Worm (Caenorhabditis elegans) whole organism, young adult: ENCODE results near the gene Y55B1BR.8.

Experiments used
- B0336.3 ChIP-seq: fragments of 200-800 bp; sonication (Bioruptor generic); IDR thresholded peaks from 2 replicates; pipeline ENCODE4 v1.3.6; 2022; ENCODE audit warnings: missing genetic modification characterization, missing compliant biosample characterization
- C06A6.2 ChIP-seq: fragments of 200-800 bp; sonication (Bioruptor generic); conservative IDR thresholded peaks from 2 replicates; pipeline ENCODE4 v1.3.6; 2022; ENCODE audit warnings: missing genetic modification characterization, missing compliant biosample characterization
- D2030.7 ChIP-seq: fragments of 200-800 bp; sonication (Bioruptor generic); IDR thresholded peaks from 2 replicates; pipeline ENCODE4 v1.3.6; 2022; ENCODE audit warnings: missing genetic modification reagents, missing genetic modification characterization, missing compliant biosample characterization
- F22D6.2 ChIP-seq: sonication (generic microtip); optimal IDR thresholded peaks from 2 replicates; lab custom pipeline; 2016; ENCODE audit warnings: mild to moderate bottlenecking, missing genetic modification characterization, missing compliant biosample characterization
- F37B4.10 ChIP-seq: fragments of 200-800 bp; sonication (Bioruptor generic); IDR thresholded peaks from 2 replicates; pipeline ENCODE4 v1.3.6; 2022; ENCODE audit warnings: missing genetic modification characterization, missing compliant biosample characterization
- F55B11.4 ChIP-seq: sonication (generic microtip); optimal IDR thresholded peaks from 2 replicates; lab custom pipeline; 2016; ENCODE audit warnings: missing compliant biosample characterization, missing genetic modification characterization, borderline replicate concordance; ENCODE audit not compliant: insufficient read depth
- F57C9.4 ChIP-seq: sonication (generic microtip); optimal IDR thresholded peaks from 2 replicates; lab custom pipeline; 2017; ENCODE audit warnings: mild to moderate bottlenecking, missing genetic modification characterization, missing compliant biosample characterization
- K11D2.4 ChIP-seq: fragments of 200-800 bp; sonication (Bioruptor generic); IDR thresholded peaks from 2 replicates; pipeline ENCODE4 v1.3.6; 2022; ENCODE audit warnings: missing genetic modification reagents, missing genetic modification characterization, missing compliant biosample characterization
- K12H6.12 ChIP-seq: fragments of 200-800 bp; sonication (Bioruptor generic); optimal IDR thresholded peaks from 2 replicates; lab custom pipeline; 2018; ENCODE audit warnings: mild to moderate bottlenecking, missing genetic modification characterization, missing compliant biosample characterization
- Y53F4B.3 ChIP-seq: fragments of 200-800 bp; sonication (Bioruptor generic); IDR thresholded peaks from 2 replicates; pipeline ENCODE4 v1.3.6; 2022; ENCODE audit warnings: missing genetic modification reagents, missing genetic modification characterization, missing compliant biosample characterization
- Y53G8AR.9 ChIP-seq: fragments of 200-800 bp; sonication (Bioruptor generic); conservative IDR thresholded peaks from 2 replicates; pipeline ENCODE4 v1.3.6; 2022; ENCODE audit warnings: missing genetic modification reagents, missing genetic modification characterization, missing compliant biosample characterization
- aptf-2 ChIP-seq: fragments of 200-800 bp; sonication (Bioruptor generic); conservative IDR thresholded peaks from 2 replicates; pipeline ENCODE4 v1.3.6; 2022; ENCODE audit warnings: missing genetic modification reagents, missing genetic modification characterization, missing compliant biosample characterization
- cebp-2 ChIP-seq: fragments of 200-800 bp; sonication (Bioruptor generic); IDR thresholded peaks from 2 replicates; pipeline ENCODE4 v1.3.6; 2022; ENCODE audit warnings: missing genetic modification characterization, missing compliant biosample characterization
- ceh-100 ChIP-seq: fragments of 200-800 bp; sonication (Bioruptor generic); IDR thresholded peaks from 2 replicates; pipeline ENCODE4 v1.3.6; 2022; ENCODE audit warnings: missing genetic modification reagents, missing genetic modification characterization, missing compliant biosample characterization
- ceh-40 ChIP-seq: fragments of 200-800 bp; sonication (Bioruptor generic); IDR thresholded peaks from 2 replicates; pipeline ENCODE4 v1.3.6; 2022; ENCODE audit warnings: missing genetic modification characterization, missing compliant biosample characterization
- ceh-58 ChIP-seq: fragments of 200-800 bp; sonication (Bioruptor generic); IDR thresholded peaks from 2 replicates; pipeline ENCODE4 v1.3.6; 2022; ENCODE audit warnings: missing genetic modification characterization, missing compliant biosample characterization
- die-1 ChIP-seq: sonication (generic microtip); optimal IDR thresholded peaks from 2 replicates; lab custom pipeline; 2016; ENCODE audit warnings: missing genotype, mild to moderate bottlenecking, missing genetic modification characterization, missing compliant biosample characterization
- dox-1 ChIP-seq: fragments of 200-800 bp; sonication (Bioruptor generic); IDR thresholded peaks from 2 replicates; pipeline ENCODE4 v1.3.6; 2022; ENCODE audit warnings: missing genetic modification reagents, missing genetic modification characterization, missing compliant biosample characterization
- dpff-1 ChIP-seq: sonication (generic microtip); optimal IDR thresholded peaks from 2 replicates; lab custom pipeline; 2017; ENCODE audit warnings: mild to moderate bottlenecking, missing genetic modification characterization, missing compliant biosample characterization
- efl-1 ChIP-seq: fragments of 150-350 bp; optimal IDR thresholded peaks from 2 replicates; lab custom pipeline; 2014; ENCODE audit warnings: missing biosample characterization, missing genetic modification reagents, missing genetic modification characterization
- egl-44 ChIP-seq: fragments of 200-800 bp; sonication (Bioruptor generic); IDR thresholded peaks from 2 replicates; pipeline ENCODE4 v1.3.6; 2022; ENCODE audit warnings: missing genetic modification reagents, missing genetic modification characterization, missing compliant biosample characterization
- ekl-4 ChIP-seq: fragments of 200-800 bp; sonication (Bioruptor generic); IDR thresholded peaks from 2 replicates; pipeline ENCODE4 v1.3.6; 2022; ENCODE audit warnings: missing genetic modification reagents, missing genetic modification characterization, missing compliant biosample characterization
- ets-4 ChIP-seq: fragments of 200-800 bp; sonication (Bioruptor generic); optimal IDR thresholded peaks from 2 replicates; lab custom pipeline; 2018; ENCODE audit warnings: mild to moderate bottlenecking, missing genetic modification characterization, missing compliant biosample characterization
- gei-17 ChIP-seq: fragments of 200-800 bp; sonication (Bioruptor generic); optimal IDR thresholded peaks from 2 replicates; lab custom pipeline; 2018; ENCODE audit warnings: mild to moderate bottlenecking, missing genetic modification characterization, missing compliant biosample characterization
- hmg-20 ChIP-seq: fragments of 200-800 bp; sonication (Bioruptor generic); IDR thresholded peaks from 2 replicates; pipeline ENCODE4 v1.3.6; 2022; ENCODE audit warnings: missing genetic modification reagents, missing genetic modification characterization, missing compliant biosample characterization
- hsf-1 ChIP-seq: fragments of 200-800 bp; sonication (Bioruptor generic); IDR thresholded peaks from 2 replicates; pipeline ENCODE4 v1.3.6; 2022; ENCODE audit warnings: missing genetic modification reagents, missing genetic modification characterization, missing compliant biosample characterization
- lin-26 ChIP-seq: fragments of 200-800 bp; sonication (Bioruptor generic); IDR thresholded peaks from 2 replicates; pipeline ENCODE4 v1.3.6; 2022; ENCODE audit warnings: missing genetic modification reagents, missing genetic modification characterization, missing compliant biosample characterization
- lin-40 ChIP-seq: sonication (generic microtip); optimal IDR thresholded peaks from 2 replicates; lab custom pipeline; 2016; ENCODE audit warnings: missing genetic modification characterization, mild to moderate bottlenecking, missing compliant biosample characterization, missing genotype, missing genetic modification reagents
- madf-6 ChIP-seq: fragments of 200-800 bp; sonication (Bioruptor generic); IDR thresholded peaks from 2 replicates; pipeline ENCODE4 v1.3.6; 2022; ENCODE audit warnings: missing genetic modification reagents, missing genetic modification characterization, missing compliant biosample characterization
- madf-8 ChIP-seq: fragments of 200-800 bp; sonication (Bioruptor generic); conservative IDR thresholded peaks from 2 replicates; pipeline ENCODE4 v1.3.6; 2022; ENCODE audit warnings: missing genetic modification reagents, missing genetic modification characterization, missing compliant biosample characterization
- mcd-1 ChIP-seq: fragments of 200-800 bp; sonication (Bioruptor generic); IDR thresholded peaks from 2 replicates; pipeline ENCODE4 v1.3.6; 2022; ENCODE audit warnings: missing genetic modification reagents, missing genetic modification characterization, missing compliant biosample characterization
- mxl-1 ChIP-seq: sonication (generic microtip); optimal IDR thresholded peaks from 2 replicates; lab custom pipeline; 2016; ENCODE audit warnings: missing genetic modification characterization, missing compliant biosample characterization
- nhr-179 ChIP-seq: sonication (generic microtip); optimal IDR thresholded peaks from 2 replicates; lab custom pipeline; 2016; ENCODE audit warnings: mild to moderate bottlenecking, missing genetic modification characterization, missing compliant biosample characterization
- nhr-80 ChIP-seq: sonication (generic microtip); optimal IDR thresholded peaks from 2 replicates; lab custom pipeline; 2016; ENCODE audit warnings: missing genetic modification characterization, missing compliant biosample characterization
- pbrm-1 ChIP-seq: fragments of 200-800 bp; sonication (Bioruptor generic); IDR thresholded peaks from 2 replicates; pipeline ENCODE4 v1.3.6; 2022; ENCODE audit warnings: missing genetic modification reagents, missing genetic modification characterization, missing compliant biosample characterization
- pha-4 ChIP-seq: fragments of 150-350 bp; sonication (generic microtip); optimal IDR thresholded peaks from 2 replicates; lab custom pipeline; 2014; ENCODE audit warnings: missing biosample characterization, missing genetic modification reagents, missing genetic modification characterization
- rcor-1 ChIP-seq: fragments of 200-800 bp; sonication (Bioruptor generic); IDR thresholded peaks from 2 replicates; pipeline ENCODE4 v1.3.6; 2022; ENCODE audit warnings: missing genetic modification reagents, missing genetic modification characterization, missing compliant biosample characterization
- repo-1 ChIP-seq: sonication (generic microtip); optimal IDR thresholded peaks from 2 replicates; lab custom pipeline; 2017; ENCODE audit warnings: mild to moderate bottlenecking, missing genetic modification characterization, missing compliant biosample characterization
- somi-1 ChIP-seq: fragments of 200-800 bp; sonication (Bioruptor generic); optimal IDR thresholded peaks from 2 replicates; lab custom pipeline; 2018; ENCODE audit warnings: mild to moderate bottlenecking, missing genetic modification characterization, missing compliant biosample characterization
- zfh-2 ChIP-seq: fragments of 200-800 bp; sonication (Bioruptor generic); conservative IDR thresholded peaks from 2 replicates; pipeline ENCODE4 v1.3.6; 2022; ENCODE audit warnings: missing genetic modification reagents, missing genetic modification characterization, missing compliant biosample characterization
- ztf-26 ChIP-seq: sonication (generic microtip); optimal IDR thresholded peaks from 2 replicates; lab custom pipeline; 2017; ENCODE audit warnings: missing genetic modification characterization, missing compliant biosample characterization
- ztf-3 ChIP-seq: fragments of 200-800 bp; sonication (Bioruptor generic); optimal IDR thresholded peaks from 2 replicates; lab custom pipeline; 2018; ENCODE audit warnings: mild to moderate bottlenecking, missing genetic modification characterization, missing compliant biosample characterization

The Y55B1BR.8 gene

DNA sequence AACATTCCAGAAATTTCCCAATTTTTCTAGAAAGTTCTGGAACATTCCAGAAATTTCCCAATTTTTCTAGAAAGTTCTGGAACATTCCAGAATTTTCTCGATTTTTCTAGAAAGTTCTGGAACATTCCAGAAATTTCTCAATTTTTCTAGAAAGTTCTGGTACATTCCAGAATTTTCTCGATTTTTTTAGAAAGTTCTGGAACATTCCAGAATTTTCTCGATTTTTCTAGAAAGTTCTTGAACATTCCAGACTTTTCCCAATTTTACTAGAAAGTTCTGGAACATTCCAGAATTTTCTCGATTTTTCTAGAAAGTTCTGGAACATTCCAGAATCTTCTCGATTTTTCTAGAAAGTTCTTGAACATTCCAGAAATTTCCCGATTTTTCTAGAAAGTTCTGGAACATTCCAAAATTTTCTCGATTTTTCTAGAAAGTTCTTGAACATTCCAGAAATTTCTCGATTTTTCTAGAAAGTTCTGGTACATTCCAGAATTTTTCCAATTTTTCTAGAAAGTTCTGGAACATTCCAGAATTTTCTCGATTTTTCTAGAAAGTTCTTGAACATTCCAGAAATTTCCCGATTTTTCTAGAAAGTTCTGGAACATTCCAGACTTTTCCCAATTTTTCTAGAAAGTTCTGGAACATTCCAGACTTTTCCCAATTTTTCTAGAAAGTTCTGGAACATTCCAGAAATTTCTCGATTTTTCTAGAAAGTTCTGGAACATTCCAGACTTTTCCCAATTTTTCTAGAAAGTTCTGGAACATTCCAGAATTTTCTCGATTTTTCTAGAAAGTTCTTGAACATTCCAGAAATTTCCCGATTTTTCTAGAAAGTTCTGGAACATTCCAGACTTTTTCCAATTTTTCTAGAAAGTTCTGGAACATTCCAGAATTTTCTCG lies 18.5 kb upstream of the Y55B1BR.8 start:
- TF ChIP-seq ceh-58 (GFP tag; lab: Robert Waterston, UW) (0 out of 2 replicates have a peak, but pooled peaks have one; percentile 59), D2030.7 (0 out of 2 replicates have a peak, but pooled peaks have one; percentile 10), hsf-1 (GFP tag; lab: Robert Waterston, UW) (peak; percentile 94), ceh-100 (GFP tag; lab: Robert Waterston, UW) (0 out of 2 replicates have a peak, but pooled peaks have one; percentile 14), madf-6 (GFP tag; lab: Robert Waterston, UW) (peak; percentile 33), dox-1 (GFP tag; lab: Robert Waterston, UW) (peak; percentile 58), egl-44 (0 out of 2 replicates have a peak, but pooled peaks have one; percentile 20), ceh-40 (GFP tag; lab: Robert Waterston, UW) (0 out of 2 replicates have a peak, but pooled peaks have one; percentile 15), ekl-4 (GFP tag; lab: Robert Waterston, UW) (peak; percentile 39; the same call in 1 of the 2 replicates)
- TF ChIP-seq, all 124 proteins: peak for 9; not testable (repeated sequence) for 115

- TF ChIP-seq pbrm-1 (GFP tag; lab: Robert Waterston, UW): no peak
- TF ChIP-seq cebp-2: no peak
- no peak for TF ChIP-seq aptf-2 (GFP tag; lab: Robert Waterston, UW)
- TF ChIP-seq hmg-20 (GFP tag; lab: Robert Waterston, UW): no peak
- TF ChIP-seq pha-4 (tag; lab: Kevin White, UChicago): no peak
- no peak for TF ChIP-seq efl-1 (GFP tag; lab: Kevin White, UChicago)
- no peak for TF ChIP-seq ztf-3
- no peak for TF ChIP-seq F57C9.4
- no peak for TF ChIP-seq F37B4.10 (GFP tag; lab: Robert Waterston, UW)
- TF ChIP-seq ceh-58 (GFP tag; lab: Robert Waterston, UW): no peak
- TF ChIP-seq Y53G8AR.9 (GFP tag; lab: Robert Waterston, UW): no peak
- no peak for TF ChIP-seq nhr-179
- no peak for TF ChIP-seq lin-26 (GFP tag; lab: Robert Waterston, UW)
- TF ChIP-seq somi-1 (GFP tag; lab: Kevin White, UChicago): no peak
- no peak for TF ChIP-seq die-1 (tag; lab: Kevin White, UChicago)
- TF ChIP-seq, all 124 proteins: peak for 0
Measured at ce11 chrIII:429038-429437, 15.2 kb upstream of the Y55B1BR.8 start, which contains the start of gene cec-8. Gene cec-8, plus strand, starts transcription at chrIII:429338.

ce11 chrIII:432988-433387 lies 11.2 kb upstream of the Y55B1BR.8 start:
- TF ChIP-seq ets-4 (GFP tag; lab: Kevin White, UChicago) (peak; percentile 26), mcd-1 (GFP tag; lab: Robert Waterston, UW) (peak; percentile 75), F22D6.2 (tag; lab: Kevin White, UChicago) (no peak), K11D2.4 (GFP tag; lab: Robert Waterston, UW) (0 out of 2 replicates have a peak, but pooled peaks have one; percentile 47), nhr-80 (tag; lab: Kevin White, UChicago) (peak; percentile 40), ztf-26 (tag; lab: Kevin White, UChicago) (peak; percentile 36), gei-17 (GFP tag; lab: Kevin White, UChicago) (peak; percentile 42), ekl-4 (GFP tag; lab: Robert Waterston, UW) (0 out of 2 replicates have a peak, but pooled peaks have one; percentile 26), F55B11.4 (no peak), madf-6 (GFP tag; lab: Robert Waterston, UW) (0 out of 2 replicates have a peak, but pooled peaks have one; percentile 28), mxl-1 (tag; lab: Kevin White, UChicago) (no peak), Y53G8AR.9 (GFP tag; lab: Robert Waterston, UW) (no peak), hmg-20 (GFP tag; lab: Robert Waterston, UW) (0 out of 2 replicates have a peak, but pooled peaks have one; percentile 41), die-1 (tag; lab: Kevin White, UChicago) (no peak), rcor-1 (GFP tag; lab: Robert Waterston, UW) (0 out of 2 replicates have a peak, but pooled peaks have one; percentile 10), lin-26 (GFP tag; lab: Robert Waterston, UW) (peak; percentile 27; the same call in 1 of the 2 replicates), dpff-1 (no peak), C06A6.2 (GFP tag; lab: Robert Waterston, UW) (0 out of 2 replicates have a peak, but pooled peaks have one; percentile 23), Y53F4B.3 (GFP tag; lab: Robert Waterston, UW) (no peak), dox-1 (GFP tag; lab: Robert Waterston, UW) (peak; percentile 79), egl-44 (peak; percentile 42; the same call in 1 of the 2 replicates), lin-40 (peak; percentile 54), K12H6.12 (tag; lab: Kevin White, UChicago) (peak; percentile 54), madf-8 (GFP tag; lab: Robert Waterston, UW) (no peak), zfh-2 (peak; percentile 97), B0336.3 (peak; percentile 69), repo-1 (tag; lab: Kevin White, UChicago) (peak; percentile 9)
